Worm (Caenorhabditis elegans) whole organism, L4 larva: ENCODE results near the gene C16C10.4.

Experiments
- F10B5.3 ChIP-seq: sonication (generic microtip); optimal IDR thresholded peaks from 2 replicates; lab custom pipeline; 2016; ENCODE audit warnings: mild to moderate bottlenecking, missing genetic modification characterization, missing compliant biosample characterization
- F49E8.2 ChIP-seq: sonication (generic microtip); optimal IDR thresholded peaks from 2 replicates; lab custom pipeline; 2016; ENCODE audit warnings: missing compliant biosample characterization, mild to moderate bottlenecking, missing genetic modification characterization, borderline replicate concordance
- T20F7.1 ChIP-seq: fragments of 200-800 bp; sonication (Bioruptor generic); optimal IDR thresholded peaks from 2 replicates; lab custom pipeline; 2018; ENCODE audit warnings: mild to moderate bottlenecking, missing genetic modification characterization, missing compliant biosample characterization
- T26A8.4 ChIP-seq: fragments of 200-800 bp; sonication (Bioruptor generic); IDR thresholded peaks from 2 replicates; pipeline ENCODE4 v1.3.6; 2022; ENCODE audit warnings: missing genetic modification characterization, missing compliant biosample characterization
- Y5F2A.4 ChIP-seq: fragments of 200-800 bp; sonication (Bioruptor generic); optimal IDR thresholded peaks from 2 replicates; lab custom pipeline; 2018; ENCODE audit warnings: mild to moderate bottlenecking, missing genetic modification characterization, missing compliant biosample characterization
- Y75B8A.6 ChIP-seq: fragments of 200-800 bp; sonication (Bioruptor generic); IDR thresholded peaks from 2 replicates; pipeline ENCODE4 v1.3.6; 2022; ENCODE audit warnings: missing genetic modification reagents, missing genetic modification characterization, missing compliant biosample characterization
- ZK546.5 ChIP-seq, 2 experiments: sonication (generic microtip); optimal IDR thresholded peaks; 2 replicates each; lab custom pipeline; 2017; ENCODE audit warnings: missing biosample characterization in 2 of 2, missing genetic modification characterization in 2 of 2
- aha-1 ChIP-seq: fragments of 150-350 bp; peaks from one replicate; lab custom pipeline; 2014; ENCODE audit warnings: missing biosample characterization, missing genetic modification characterization
- aly-2 ChIP-seq: sonication (generic microtip); optimal IDR thresholded peaks from 2 replicates; lab custom pipeline; 2018; ENCODE audit warnings: missing biosample characterization, missing genetic modification characterization
- attf-4 ChIP-seq: sonication (generic microtip); optimal IDR thresholded peaks from 3 replicates; lab custom pipeline; 2017; ENCODE audit warnings: missing biosample characterization, missing genetic modification characterization
- ceh-20 ChIP-seq: fragments of 200-800 bp; sonication (Bioruptor generic); IDR thresholded peaks from 2 replicates; pipeline ENCODE4 v1.3.6; 2022; ENCODE audit warnings: missing genetic modification reagents, missing genetic modification characterization, missing compliant biosample characterization
- ceh-32 ChIP-seq: sonication (generic microtip); optimal IDR thresholded peaks from 2 replicates; lab custom pipeline; 2016; ENCODE audit warnings: mild to moderate bottlenecking, missing genetic modification characterization, missing compliant biosample characterization; ENCODE audit not compliant: poor library complexity
- ctbp-1 ChIP-seq: fragments of 200-800 bp; sonication (Bioruptor generic); IDR thresholded peaks from 2 replicates; pipeline ENCODE4 v1.3.6; 2022; ENCODE audit warnings: missing genetic modification reagents, missing genetic modification characterization, missing compliant biosample characterization
- daf-16 ChIP-seq, 3 experiments: sonication (generic microtip); optimal IDR thresholded peaks; 2 replicates each; lab custom pipeline; 2016 to 2017; ENCODE audit warnings: missing genetic modification characterization in 3 of 3, missing genetic modification reagents in 3 of 3, mild to moderate bottlenecking in 2 of 3, missing compliant biosample characterization in 2 of 3, missing biosample characterization in 1 of 3, moderate library complexity in 1 of 3
- dmd-9 ChIP-seq: fragments of 200-800 bp; sonication (Bioruptor generic); IDR thresholded peaks from 2 replicates; pipeline ENCODE4 v1.3.6; 2022; ENCODE audit warnings: missing genetic modification reagents, missing genetic modification characterization, missing compliant biosample characterization
- dpl-1 ChIP-seq: fragments of 150-350 bp; optimal IDR thresholded peaks from 2 replicates; lab custom pipeline; 2014; ENCODE audit warnings: missing biosample characterization, missing genetic modification reagents, missing genetic modification characterization
- duxl-1 ChIP-seq: sonication (generic microtip); optimal IDR thresholded peaks from 2 replicates; lab custom pipeline; 2016; ENCODE audit warnings: mild to moderate bottlenecking, missing genetic modification characterization, moderate library complexity, missing compliant biosample characterization; ENCODE audit not compliant: poor library complexity
- dve-1 ChIP-seq: sonication (generic microtip); optimal IDR thresholded peaks from 2 replicates; lab custom pipeline; 2017; ENCODE audit warnings: antibody characterized with exemption, mild to moderate bottlenecking, missing genetic modification characterization, missing compliant biosample characterization; ENCODE audit not compliant: insufficient read depth
- egl-43 ChIP-seq: fragments of 200-800 bp; sonication (Bioruptor generic); IDR thresholded peaks from 2 replicates; pipeline ENCODE4 v1.3.6; 2022; ENCODE audit warnings: missing genetic modification reagents, missing genetic modification characterization, missing compliant biosample characterization
- hlh-30 ChIP-seq: sonication (generic microtip); optimal IDR thresholded peaks from 2 replicates; lab custom pipeline; 2017; ENCODE audit warnings: antibody characterized with exemption, mild to moderate bottlenecking, missing genetic modification characterization, missing compliant biosample characterization; ENCODE audit not compliant: insufficient read depth
- hmg-1.1 ChIP-seq: fragments of 200-800 bp; sonication (Bioruptor generic); IDR thresholded peaks from 2 replicates; pipeline ENCODE4 v1.3.6; 2022; ENCODE audit warnings: missing genetic modification reagents, missing genetic modification characterization, missing compliant biosample characterization
- jun-1 ChIP-seq: fragments of 150-350 bp; optimal IDR thresholded peaks from 2 replicates; lab custom pipeline; 2014; ENCODE audit warnings: missing biosample characterization, missing genetic modification reagents, missing genetic modification characterization
- lin-13 ChIP-seq: fragments of 150-350 bp; optimal IDR thresholded peaks from 2 replicates; lab custom pipeline; 2014; ENCODE audit warnings: missing biosample characterization, missing genetic modification reagents, missing genetic modification characterization
- lir-3 ChIP-seq: sonication (generic microtip); optimal IDR thresholded peaks from 2 replicates; lab custom pipeline; 2016; ENCODE audit warnings: mild to moderate bottlenecking, missing genetic modification characterization, missing compliant biosample characterization
- lsy-2 ChIP-seq, 2 experiments: fragments of 150-350 bp in 1 of 2; sonication (generic microtip) in 1 of 2; optimal IDR thresholded peaks; 2 replicates each; lab custom pipeline; 2014 to 2017; ENCODE audit warnings: missing biosample characterization in 2 of 2, missing genetic modification characterization in 2 of 2
- madf-5 ChIP-seq, 2 experiments: fragments of 200-800 bp; sonication (Bioruptor generic); IDR thresholded peaks; 2 replicates each; pipeline ENCODE4 v1.3.6; 2022; ENCODE audit warnings: missing compliant biosample characterization in 2 of 2, missing genetic modification characterization in 2 of 2
- mep-1 ChIP-seq: fragments of 150-350 bp; sonication (generic microtip); optimal IDR thresholded peaks from 3 replicates; lab custom pipeline; 2014; ENCODE audit warnings: missing biosample characterization, missing genetic modification characterization
- mes-2 ChIP-seq: sonication (generic microtip); optimal IDR thresholded peaks from 2 replicates; lab custom pipeline; 2016; ENCODE audit warnings: missing genotype, mild to moderate bottlenecking, missing genetic modification characterization, missing compliant biosample characterization; ENCODE audit not compliant: poor library complexity, severe bottlenecking
- mxl-2 ChIP-seq: fragments of 200-800 bp; sonication (Bioruptor generic); conservative IDR thresholded peaks from 2 replicates; pipeline ENCODE4 v1.3.6; 2022; ENCODE audit warnings: missing genetic modification reagents, missing genetic modification characterization, missing compliant biosample characterization
- nhr-11 ChIP-seq: fragments of 150-350 bp; optimal IDR thresholded peaks from 2 replicates; lab custom pipeline; 2014; ENCODE audit warnings: missing biosample characterization, missing genetic modification characterization
- nhr-111 ChIP-seq: fragments of 200-800 bp; sonication (Bioruptor generic); optimal IDR thresholded peaks from 2 replicates; lab custom pipeline; 2018; ENCODE audit warnings: mild to moderate bottlenecking, missing genetic modification characterization, missing compliant biosample characterization
- nhr-237 ChIP-seq: sonication (generic microtip); optimal IDR thresholded peaks from 2 replicates; lab custom pipeline; 2017; ENCODE audit warnings: missing biosample characterization, missing genetic modification characterization
- nhr-28 ChIP-seq: fragments of 150-350 bp; optimal IDR thresholded peaks from 2 replicates; lab custom pipeline; 2014; ENCODE audit warnings: missing biosample characterization, missing genetic modification characterization
- nhr-6 ChIP-seq: fragments of 150-350 bp; optimal IDR thresholded peaks from 2 replicates; lab custom pipeline; 2014; ENCODE audit warnings: missing biosample characterization, missing genetic modification characterization
- nhr-76 ChIP-seq: fragments of 150-350 bp; optimal IDR thresholded peaks from 2 replicates; lab custom pipeline; 2014; ENCODE audit warnings: missing biosample characterization, missing genetic modification characterization
- rbr-2 ChIP-seq: sonication (generic microtip); optimal IDR thresholded peaks from 2 replicates; lab custom pipeline; 2016; ENCODE audit warnings: missing genotype, missing genetic modification characterization, missing compliant biosample characterization
- sdz-12 ChIP-seq: fragments of 200-800 bp; sonication (Bioruptor generic); optimal IDR thresholded peaks from 2 replicates; lab custom pipeline; 2018; ENCODE audit warnings: mild to moderate bottlenecking, missing genetic modification characterization, missing compliant biosample characterization
- set-16 ChIP-seq: fragments of 200-800 bp; sonication (Bioruptor generic); IDR thresholded peaks from 2 replicates; pipeline ENCODE4 v1.3.6; 2022; ENCODE audit warnings: missing genetic modification reagents, missing genetic modification characterization, missing compliant biosample characterization
- snpc-4 ChIP-seq: fragments of 150-350 bp; optimal IDR thresholded peaks from 2 replicates; lab custom pipeline; 2014; ENCODE audit warnings: missing biosample characterization, missing genetic modification characterization
- spr-3 ChIP-seq: fragments of 200-800 bp; sonication (Bioruptor generic); optimal IDR thresholded peaks from 2 replicates; lab custom pipeline; 2018; ENCODE audit warnings: mild to moderate bottlenecking, missing genetic modification characterization, missing compliant biosample characterization
- tra-1 ChIP-seq: fragments of 200-800 bp; sonication (Bioruptor generic); IDR thresholded peaks from 2 replicates; pipeline ENCODE4 v1.3.6; 2022; ENCODE audit warnings: missing genetic modification reagents, missing genetic modification characterization, missing compliant biosample characterization
- unc-130 ChIP-seq: sonication (generic microtip); optimal IDR thresholded peaks from 2 replicates; lab custom pipeline; 2016; ENCODE audit warnings: missing genetic modification reagents, missing genetic modification characterization, missing compliant biosample characterization
- zfp-2 ChIP-seq: sonication (generic microtip); optimal IDR thresholded peaks from 2 replicates; lab custom pipeline; 2016; ENCODE audit warnings: mild to moderate bottlenecking, missing genetic modification characterization, missing compliant biosample characterization
- zip-11 ChIP-seq: fragments of 200-800 bp; sonication (Bioruptor generic); IDR thresholded peaks from 2 replicates; pipeline ENCODE4 v1.3.6; 2022; ENCODE audit warnings: missing genetic modification characterization, missing compliant biosample characterization
- ztf-7 ChIP-seq: fragments of 150-350 bp; optimal IDR thresholded peaks from 2 replicates; lab custom pipeline; 2014; ENCODE audit warnings: missing biosample characterization, missing genetic modification characterization

Gene C16C10.4

ce11 chrIII:4150919-4151318 lies 20.2 kb upstream of the C16C10.4 start (continued):
- TF ChIP-seq spr-3 (GFP tag; lab: Kevin White, UChicago) (no peak), nhr-6 (tag; lab: Kevin White, UChicago) (no peak)
- TF ChIP-seq, all 104 proteins: peak for 23

- TF ChIP-seq ceh-20 (no peak), nhr-28 (tag; lab: Kevin White, UChicago) (peak; percentile 38), T26A8.4 (GFP tag; lab: Robert Waterston, UW) (no peak), T20F7.1 (GFP tag; lab: Kevin White, UChicago) (peak; percentile 51), hlh-30 (tag; lab: Kevin White, UChicago) (no peak), mep-1 (tag; lab: Kevin White, UChicago) (peak; percentile 4), F49E8.2 (tag; lab: Kevin White, UChicago) (peak; percentile 27), unc-130 (GFP tag; lab: Kevin White, UChicago) (no peak), daf-16 (GFP tag; optimal IDR thresholded peaks at IDR 0.05; lab: Kevin White, UChicago) (no peak), daf-16 (tag; optimal IDR thresholded peaks at IDR 0.05; lab: Kevin White, UChicago) (no peak), nhr-11 (tag; lab: Kevin White, UChicago) (peak; percentile 52), lsy-2 (tag; optimal IDR thresholded peaks at IDR 0.05; lab: Kevin White, UChicago) (peak in 1 of 2 experiments; percentile 57), nhr-111 (GFP tag; lab: Kevin White, UChicago) (no peak), aha-1 (tag; lab: Kevin White, UChicago) (no peak), rbr-2 (tag; lab: Kevin White, UChicago) (no peak), Y75B8A.6 (no peak), tra-1 (GFP tag; lab: Robert Waterston, UW) (no peak), ctbp-1 (GFP tag; lab: Robert Waterston, UW) (no peak), zip-11 (GFP tag; lab: Robert Waterston, UW) (no peak), lin-13 (no peak), dmd-9 (no peak), madf-5 (GFP tag; IDR thresholded peaks at IDR 0.05; lab: Robert Waterston, UW) (no peak), dve-1 (tag; lab: Kevin White, UChicago) (peak; percentile 27), zfp-2 (tag; lab: Kevin White, UChicago) (no peak), F10B5.3 (tag; lab: Kevin White, UChicago) (no peak), mes-2 (no peak), lir-3 (tag; lab: Kevin White, UChicago) (no peak), nhr-76 (tag; lab: Kevin White, UChicago) (no peak), snpc-4 (tag; lab: Kevin White, UChicago) (no peak), ceh-32 (tag; lab: Kevin White, UChicago) (no peak)
These were observed 19.5 kb upstream of the C16C10.4 start, which contains the start of the genes wht-3 and har-1 for ce11 chrIII:4151548-4152104. Gene wht-3, minus strand, starts transcription at chrIII:4151598. Gene har-1, plus strand, starts transcription at chrIII:4152054.

- peak; percentile 70 for TF ChIP-seq set-16 (GFP tag; lab: Robert Waterston, UW)
- TF ChIP-seq attf-4 (tag; lab: Kevin White, UChicago): no peak
These were observed 18.8 kb upstream of the C16C10.4 start for ce11 chrIII:4152309-4152708.

- TF ChIP-seq Y5F2A.4 (no peak), egl-43 (GFP tag; lab: Robert Waterston, UW) (no peak), aly-2 (tag; lab: Kevin White, UChicago) (no peak), duxl-1 (tag; lab: Kevin White, UChicago) (peak; percentile 6), dpl-1 (no peak), nhr-111 (GFP tag; lab: Kevin White, UChicago) (no peak), ztf-7 (tag; lab: Kevin White, UChicago) (no peak), hmg-1.1 (GFP tag; lab: Robert Waterston, UW) (no peak), ZK546.5 (tag; optimal IDR thresholded peaks at IDR 0.05; lab: Kevin White, UChicago) (no peak), ctbp-1 (GFP tag; lab: Robert Waterston, UW) (0 out of 2 replicates have a peak, but pooled peaks have one; percentile 22), daf-16 (GFP tag; optimal IDR thresholded peaks at IDR 0.05; lab: Kevin White, UChicago) (no peak), daf-16 (tag; optimal IDR thresholded peaks at IDR 0.05; lab: Kevin White, UChicago) (no peak), mxl-2 (GFP tag; lab: Robert Waterston, UW) (no peak), jun-1 (tag; lab: Kevin White, UChicago) (no peak), nhr-6 (tag; lab: Kevin White, UChicago) (no peak), sdz-12 (GFP tag; lab: Kevin White, UChicago) (no peak), nhr-237 (tag; lab: Kevin White, UChicago) (no peak), T20F7.1 (GFP tag; lab: Kevin White, UChicago) (peak; percentile 49)
These were observed 18.3 kb upstream of the C16C10.4 start for ce11 chrIII:4152828-4153227.
